Worm (Caenorhabditis elegans): ENCODE results near the gene F11C1.7.
A peak's percentile ranks its signal among the peaks of the same experiment; 100 is the strongest.

The F11C1.7 gene

ce11 chrX:13007857-13008813, 19.0 kb downstream of the F11C1.7 start, which contains the start of gene nhr-25:
nhr-25 (plus strand) TSS chrX:13008493.
- TF ChIP-seq fax-1 (tag; optimal IDR thresholded peaks at IDR 0.05) (no peak), ceh-45 (GFP tag; IDR thresholded peaks at IDR 0.05) (no peak), unc-42 (tag; optimal IDR thresholded peaks at IDR 0.05) (no peak), ceh-31 (tag; optimal IDR thresholded peaks at IDR 0.05) (peak; percentile 17), nhr-11 (tag; optimal IDR thresholded peaks at IDR 0.05) (no peak), elt-2 (tag; optimal IDR thresholded peaks at IDR 0.05) (peak; percentile 62), unc-3 (GFP tag; conservative IDR thresholded peaks at IDR 0.05) (no peak), unc-3 (tag; optimal IDR thresholded peaks at IDR 0.05) (no peak)

- TF ChIP-seq ceh-48 (tag; optimal IDR thresholded peaks at IDR 0.05) = no peak
- no peak for TF ChIP-seq T23F11.4 (GFP tag; optimal IDR thresholded peaks at IDR 0.05)
- TF ChIP-seq sox-4 (tag; optimal IDR thresholded peaks at IDR 0.05) = no peak
- TF ChIP-seq unc-55 (GFP tag; optimal IDR thresholded peaks at IDR 0.05) = no peak
- no peak for TF ChIP-seq lim-6 (tag; optimal IDR thresholded peaks at IDR 0.05)
- TF ChIP-seq lin-11 (tag; optimal IDR thresholded peaks at IDR 0.05) = no peak
- TF ChIP-seq tbx-7 (tag; optimal IDR thresholded peaks at IDR 0.05) = no peak
- TF ChIP-seq ets-4 (tag; optimal IDR thresholded peaks at IDR 0.05) = no peak
- TF ChIP-seq pha-2 (tag; optimal IDR thresholded peaks at IDR 0.05) = no peak
- TF ChIP-seq sdc-2 (tag; optimal IDR thresholded peaks at IDR 0.05) = no peak
- no peak for TF ChIP-seq rnt-1 (tag; optimal IDR thresholded peaks at IDR 0.05)
- TF ChIP-seq che-1 (tag; optimal IDR thresholded peaks at IDR 0.05) = no peak
- TF ChIP-seq eyg-1 (tag; optimal IDR thresholded peaks at IDR 0.05) = no peak
- TF ChIP-seq syd-9 (tag; optimal IDR thresholded peaks at IDR 0.05) = no peak
- no peak for TF ChIP-seq ttx-3 (tag; optimal IDR thresholded peaks at IDR 0.05)
- TF ChIP-seq pat-9 (tag; optimal IDR thresholded peaks at IDR 0.05) = no peak
- no peak for TF ChIP-seq ceh-14 (tag; optimal IDR thresholded peaks at IDR 0.05)
Observed at ce11 chrX:13008895-13009294, 19.8 kb downstream of the F11C1.7 start.

ce11 chrX:13009645-13010044, 20.5 kb downstream of the F11C1.7 start:
- no peak for TF ChIP-seq ceh-18 (tag; optimal IDR thresholded peaks at IDR 0.05)
- TF ChIP-seq npax-4 (tag; optimal IDR thresholded peaks at IDR 0.05) = no peak
- peak; percentile 22 for TF ChIP-seq ceh-31 (tag; optimal IDR thresholded peaks at IDR 0.05)

ce11 chrX:13011897-13012296, 22.8 kb downstream of the F11C1.7 start:
- TF ChIP-seq hlh-15 (tag; optimal IDR thresholded peaks at IDR 0.05) = no peak
- peak; percentile 2 for TF ChIP-seq unc-55 (GFP tag; optimal IDR thresholded peaks at IDR 0.05)
- peak; percentile 64 for TF ChIP-seq tbx-2 (tag; optimal IDR thresholded peaks at IDR 0.05)
- TF ChIP-seq rnt-1 (tag; optimal IDR thresholded peaks at IDR 0.05) = peak; percentile 6

- TF ChIP-seq pha-4 (tag; optimal IDR thresholded peaks at IDR 0.05) (no peak), ceh-2 (tag; optimal IDR thresholded peaks at IDR 0.05) (no peak), ref-2 (tag; optimal IDR thresholded peaks at IDR 0.05) (no peak), sdc-2 (tag; optimal IDR thresholded peaks at IDR 0.05) (no peak), ets-4 (tag; optimal IDR thresholded peaks at IDR 0.05) (no peak), ahr-1 (tag; optimal IDR thresholded peaks at IDR 0.05) (no peak), unc-55 (GFP tag; optimal IDR thresholded peaks at IDR 0.05) (no peak), T23F11.4 (GFP tag; optimal IDR thresholded peaks at IDR 0.05) (no peak), gmeb-2 (tag; optimal IDR thresholded peaks at IDR 0.05) (no peak), pag-3 (tag; optimal IDR thresholded peaks at IDR 0.05; ENCODE audit: borderline replicate concordance) (no peak)
Observed at ce11 chrX:13014341-13014740, 25.2 kb downstream of the F11C1.7 start.

All from whole organism, late embryonic.